Fruit fly (Drosophila melanogaster): Measurements from ENCODE around the gene Ing5.

Gene Ing5

DNA sequence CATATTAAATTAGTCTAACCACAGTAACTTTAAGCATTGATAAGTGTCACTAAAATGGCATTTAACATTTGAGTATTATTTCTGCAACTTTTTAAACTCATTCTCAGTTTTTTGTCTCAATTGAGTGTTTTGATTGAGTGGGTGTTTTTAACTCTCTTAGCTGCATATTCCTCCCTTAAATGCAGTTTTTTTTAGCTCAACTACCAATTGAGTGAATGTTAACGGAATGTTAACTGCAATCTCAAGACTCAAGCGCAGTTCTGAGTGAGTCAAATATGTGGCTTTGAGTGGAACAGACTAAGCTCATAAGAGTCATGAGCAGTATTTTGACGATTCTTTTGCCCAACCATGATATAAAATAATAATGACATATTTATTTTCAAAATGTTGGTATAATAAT is 24.2 kb downstream of the Ing5 start:
- TF ChIP-seq N (GFP tag; optimal IDR thresholded peaks at IDR 0.05) (no peak), usp (GFP tag; optimal IDR thresholded peaks at IDR 0.05) (no peak), CG9705 (GFP tag; optimal IDR thresholded peaks at IDR 0.05) (no peak), Mio (GFP tag; optimal IDR thresholded peaks at IDR 0.05) (no peak), dmrt93B (GFP tag; optimal IDR thresholded peaks at IDR 0.05) (no peak), dsf (GFP tag; optimal IDR thresholded peaks at IDR 0.05; ENCODE audit: borderline replicate concordance) (no peak), tai (GFP tag; optimal IDR thresholded peaks at IDR 0.05) (no peak), foxo (GFP tag; optimal IDR thresholded peaks at IDR 0.05) (no peak), Sp1 (GFP tag; optimal IDR thresholded peaks at IDR 0.05) (no peak), Dfd (GFP tag; optimal IDR thresholded peaks at IDR 0.05) (no peak), GATAd (GFP tag; optimal IDR thresholded peaks at IDR 0.05) (no peak), Abd-B (GFP tag; optimal IDR thresholded peaks at IDR 0.05) (no peak), woc (GFP tag; optimal IDR thresholded peaks at IDR 0.05) (no peak), sage (GFP tag; optimal IDR thresholded peaks at IDR 0.05) (no peak), HLH106 (tag; optimal IDR thresholded peaks at IDR 0.05) (no peak), fru (GFP tag; optimal IDR thresholded peaks at IDR 0.05) (no peak)

DNA sequence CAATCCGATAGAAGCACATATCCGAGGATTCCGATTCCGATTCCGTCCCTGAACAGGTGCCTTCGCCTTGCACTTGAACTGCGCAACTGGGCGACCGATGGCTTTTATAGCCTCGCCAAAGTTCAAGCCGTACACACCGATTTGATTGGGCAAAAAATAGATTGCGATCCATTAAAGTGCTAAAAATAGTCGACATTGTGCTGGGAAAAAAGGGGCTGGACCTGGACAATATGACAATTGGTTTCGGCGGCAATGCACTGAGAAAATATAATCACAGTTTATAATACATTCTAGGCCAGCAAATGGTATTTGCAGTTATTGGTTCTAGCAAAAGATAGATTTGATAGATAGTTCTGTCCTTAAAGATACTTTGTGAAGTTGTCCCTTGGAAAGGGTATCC is 25.6 kb downstream of the Ing5 start, which contains the start of gene CG9377:
CG9377 (minus strand) TSS at position 101 of the 400 bp plus-strand sequence.
- TF ChIP-seq tai (GFP tag; optimal IDR thresholded peaks at IDR 0.05) (no peak), lola (GFP tag; optimal IDR thresholded peaks at IDR 0.05) (no peak), CrebA (GFP tag; optimal IDR thresholded peaks at IDR 0.05; ENCODE audit: borderline replicate concordance) (no peak)

DNA sequence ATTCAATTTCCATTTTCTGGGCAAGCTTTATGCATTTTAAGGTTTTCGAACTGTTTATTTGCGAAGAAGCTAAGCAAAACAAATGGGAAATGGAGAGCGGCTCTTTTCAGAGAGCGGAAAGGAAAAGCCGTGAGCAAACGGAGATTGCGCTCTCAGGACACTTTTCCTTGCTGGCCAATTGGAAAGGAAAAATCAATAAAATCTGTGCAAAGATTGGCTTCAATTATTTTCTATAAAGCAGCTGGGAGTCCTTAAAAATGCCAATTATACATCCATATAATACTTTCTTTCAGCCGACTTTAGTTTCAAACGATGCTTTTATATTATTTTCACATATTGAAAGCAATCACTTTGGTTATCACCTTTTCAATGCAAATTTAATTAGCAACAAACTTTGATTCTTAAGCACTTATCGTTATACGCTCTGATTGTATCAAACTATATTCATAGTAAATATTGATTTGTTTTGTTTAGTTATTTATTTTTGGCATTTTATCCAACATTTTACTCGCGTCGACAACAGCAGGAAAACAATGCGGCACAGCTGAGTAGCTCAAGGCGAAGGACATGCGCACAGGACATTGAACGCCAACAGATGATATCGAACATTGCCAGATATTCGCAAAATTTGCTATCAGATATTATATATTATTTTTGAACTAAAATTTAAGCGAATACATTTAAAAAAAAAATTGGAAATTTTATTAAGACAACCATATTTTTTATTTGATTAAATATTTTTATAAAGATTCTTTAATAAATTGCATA is 32.3 kb downstream of the Ing5 start, which contains the start of gene CG9395:
CG9395 (minus strand) TSS at position 494 of the 768 bp plus-strand sequence.
- TF ChIP-seq N (GFP tag; optimal IDR thresholded peaks at IDR 0.05) (no peak), usp (GFP tag; optimal IDR thresholded peaks at IDR 0.05) (no peak), h (GFP tag; optimal IDR thresholded peaks at IDR 0.05) (no peak), Dfd (GFP tag; optimal IDR thresholded peaks at IDR 0.05) (no peak), lola (GFP tag; optimal IDR thresholded peaks at IDR 0.05) (no peak), OdsH (GFP tag; optimal IDR thresholded peaks at IDR 0.05) (no peak), Hr83 (GFP tag; optimal IDR thresholded peaks at IDR 0.05; ENCODE audit: poor library complexity, severe bottlenecking) (no peak)

DNA sequence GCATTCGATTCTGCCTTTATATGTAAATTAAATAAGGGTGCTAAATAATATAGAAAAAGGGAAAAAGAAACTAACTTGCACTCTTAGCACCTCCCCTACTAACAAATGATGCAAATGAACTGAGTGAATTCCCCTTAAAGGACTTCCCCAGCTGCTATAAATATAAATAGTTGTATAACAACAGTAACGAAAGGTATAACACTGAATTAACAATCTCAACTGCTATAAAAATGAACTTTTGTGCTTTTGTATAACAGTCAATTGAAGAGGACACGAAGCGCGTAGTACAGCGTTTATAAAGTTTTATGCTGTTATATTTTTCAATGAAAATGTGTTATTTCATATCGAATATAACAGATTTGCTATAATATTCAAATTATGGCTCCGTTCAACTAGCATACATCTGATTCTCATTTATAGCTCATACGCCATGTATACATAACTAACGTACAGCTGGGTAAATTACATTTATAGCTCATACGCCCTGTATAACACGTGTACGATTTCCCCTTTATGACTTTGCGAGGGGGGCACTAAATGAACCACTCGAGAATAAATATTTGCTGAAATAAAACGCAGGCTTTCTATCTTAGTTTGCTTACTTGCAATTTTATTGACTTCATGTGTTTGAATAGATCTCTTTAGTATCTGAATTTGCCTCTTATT is 37.7 kb downstream of the Ing5 start:
- TF ChIP-seq brk (GFP tag; optimal IDR thresholded peaks at IDR 0.05) (no peak), Myc (optimal IDR thresholded peaks at IDR 0.05) (peak; percentile 37), foxo (GFP tag; optimal IDR thresholded peaks at IDR 0.05) (no peak), CG32264 (GFP tag; optimal IDR thresholded peaks at IDR 0.05) (no peak)

DNA sequence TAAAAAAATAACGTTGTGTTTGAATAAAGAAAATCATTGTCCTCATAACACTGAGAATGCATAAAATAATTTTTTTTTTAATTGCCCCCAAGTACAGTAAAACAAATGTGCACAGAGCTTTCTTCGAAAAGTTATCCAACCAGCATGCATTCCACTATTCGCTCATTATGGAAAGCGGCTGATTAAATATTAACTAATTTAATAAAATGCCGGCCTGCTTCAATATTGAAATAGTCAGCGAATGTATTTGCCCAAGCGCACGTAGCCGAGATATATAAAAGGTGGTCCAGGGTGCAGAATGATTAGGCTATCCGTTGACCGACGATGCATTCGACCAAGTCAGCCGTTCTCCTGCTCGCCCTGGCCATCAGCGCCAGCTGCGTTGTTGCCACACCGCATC is 39.6 kb downstream of the Ing5 start, which contains the start of gene CG16826:
CG16826 (plus strand) TSS at position 301 of the 400 bp plus-strand sequence.
- TF ChIP-seq usp (GFP tag; optimal IDR thresholded peaks at IDR 0.05), result no peak
- no peak for TF ChIP-seq lola (GFP tag; optimal IDR thresholded peaks at IDR 0.05)
- TF ChIP-seq h (GFP tag; optimal IDR thresholded peaks at IDR 0.05), result no peak
- TF ChIP-seq sage (GFP tag; optimal IDR thresholded peaks at IDR 0.05), result no peak
- no peak for TF ChIP-seq Vsx2 (GFP tag; optimal IDR thresholded peaks at IDR 0.05; ENCODE audit: partially characterized antibody)
- TF ChIP-seq Hnf4 (GFP tag; optimal IDR thresholded peaks at IDR 0.05), result no peak
- no peak for TF ChIP-seq Myc (optimal IDR thresholded peaks at IDR 0.05)
- TF ChIP-seq Dfd (GFP tag; optimal IDR thresholded peaks at IDR 0.05), result no peak
- no peak for TF ChIP-seq tai (GFP tag; optimal IDR thresholded peaks at IDR 0.05)
- no peak for TF ChIP-seq sv (GFP tag; optimal IDR thresholded peaks at IDR 0.05)
- TF ChIP-seq Hr78 (GFP tag; optimal IDR thresholded peaks at IDR 0.05), result no peak
- no peak for TF ChIP-seq Sp1 (GFP tag; optimal IDR thresholded peaks at IDR 0.05)
- TF ChIP-seq Rel (GFP tag; optimal IDR thresholded peaks at IDR 0.05), result no peak
- TF ChIP-seq Rel (tag; optimal IDR thresholded peaks at IDR 0.05), result no peak
- no peak for TF ChIP-seq Mio (GFP tag; optimal IDR thresholded peaks at IDR 0.05)
- TF ChIP-seq HLH106 (tag; optimal IDR thresholded peaks at IDR 0.05), result no peak
- TF ChIP-seq fru (GFP tag; optimal IDR thresholded peaks at IDR 0.05), result no peak
- no peak for TF ChIP-seq N (GFP tag; optimal IDR thresholded peaks at IDR 0.05)
- no peak for TF ChIP-seq Jra (GFP tag; optimal IDR thresholded peaks at IDR 0.05)
- no peak for TF ChIP-seq OdsH (GFP tag; optimal IDR thresholded peaks at IDR 0.05)
- TF ChIP-seq brk (GFP tag; optimal IDR thresholded peaks at IDR 0.05), result no peak

Data from whole organism, wandering third instar larva.